Fruit fly (Drosophila melanogaster) whole organism, embryonic: ENCODE data around the gene Ugt37A2.

Experiments used
- Blimp-1 ChIP-seq: fragments of 200-800 bp; sonication (Bioruptor generic); optimal IDR thresholded peaks from 3 replicates; lab custom pipeline; 2018; ENCODE audit warnings: missing biosample characterization, missing genetic modification characterization, mild to moderate bottlenecking, moderate library complexity, missing genetic modification reagents
- CG10979 ChIP-seq: fragments of 200-800 bp; sonication (Bioruptor generic); optimal IDR thresholded peaks from 2 replicates; lab custom pipeline; 2018; ENCODE audit warnings: missing biosample characterization, mild to moderate bottlenecking, missing genetic modification characterization, moderate library complexity
- CG11093 ChIP-seq: fragments of 200-800 bp; sonication (Bioruptor generic); IDR thresholded peaks from 3 replicates; pipeline ENCODE4 v1.3.6; 2022; ENCODE audit warnings: missing biosample characterization, missing genetic modification characterization
- CG12236 ChIP-seq: fragments of 200-800 bp; sonication (Bioruptor generic); optimal IDR thresholded peaks from 2 replicates; lab custom pipeline; 2016; ENCODE audit warnings: missing biosample characterization, missing genetic modification characterization
- CG15514 ChIP-seq: fragments of 200-800 bp; sonication (Bioruptor generic); optimal IDR thresholded peaks from 3 replicates; lab custom pipeline; 2017; ENCODE audit warnings: missing biosample characterization, missing genetic modification characterization, mild to moderate bottlenecking, moderate library complexity, missing genetic modification reagents
- CG1602 ChIP-seq: fragments of 200-800 bp; sonication (Bioruptor generic); optimal IDR thresholded peaks from 3 replicates; lab custom pipeline; 2016; ENCODE audit warnings: missing biosample characterization, missing genetic modification characterization
- CG17359 ChIP-seq: fragments of 200-800 bp; sonication (Bioruptor generic); optimal IDR thresholded peaks from 3 replicates; lab custom pipeline; 2018; ENCODE audit warnings: missing biosample characterization, mild to moderate bottlenecking, missing genetic modification characterization, moderate library complexity
- CG1792 ChIP-seq: fragments of 200-800 bp; sonication (Bioruptor generic); optimal IDR thresholded peaks from 2 replicates; lab custom pipeline; 2016; ENCODE audit warnings: missing biosample characterization, missing genetic modification characterization
- CG2712 ChIP-seq: fragments of 200-800 bp; optimal IDR thresholded peaks from 3 replicates; lab custom pipeline; 2019; ENCODE audit warnings: missing biosample characterization, mild to moderate bottlenecking, missing genetic modification characterization, moderate library complexity
- CG32772 ChIP-seq: fragments of 200-800 bp; sonication (Bioruptor generic); IDR thresholded peaks from 2 replicates; pipeline ENCODE4 v1.3.6; 2022; ENCODE audit warnings: missing biosample characterization, missing genetic modification characterization
- CG34422 ChIP-seq: fragments of 200-800 bp; sonication (Bioruptor generic); IDR thresholded peaks from 3 replicates; pipeline ENCODE4 v1.3.6; 2022; ENCODE audit warnings: missing biosample characterization, missing genetic modification characterization
- CG4730 ChIP-seq: fragments of 200-800 bp; sonication (Bioruptor generic); IDR thresholded peaks from 2 replicates; pipeline ENCODE4 v1.3.6; 2022; ENCODE audit warnings: missing biosample characterization, missing genetic modification characterization
- CG6272 ChIP-seq: fragments of 200-800 bp; sonication (Bioruptor generic); IDR thresholded peaks from 2 replicates; pipeline ENCODE4 v1.3.6; 2022; ENCODE audit warnings: missing biosample characterization, missing genetic modification characterization
- CG6791 ChIP-seq: fragments of 200-800 bp; sonication (Bioruptor generic); IDR thresholded peaks from 3 replicates; pipeline ENCODE4 v1.3.6; 2022; ENCODE audit warnings: missing biosample characterization, missing genetic modification characterization; ENCODE audit not compliant: partially characterized antibody
- CG8290 ChIP-seq, 3 experiments: fragments of 200-800 bp; sonication (Bioruptor generic); optimal IDR thresholded peaks; 2 replicates each; lab custom pipeline; 2016 to 2019; ENCODE audit warnings: missing biosample characterization in 3 of 3, missing genetic modification characterization in 3 of 3, mild to moderate bottlenecking in 2 of 3, moderate library complexity in 1 of 3
- CG8924 ChIP-seq: fragments of 200-800 bp; optimal IDR thresholded peaks from 3 replicates; lab custom pipeline; 2019; ENCODE audit warnings: missing biosample characterization, mild to moderate bottlenecking, missing genetic modification characterization, moderate library complexity
- CHES-1-like ChIP-seq: fragments of 200-800 bp; sonication (Bioruptor generic); optimal IDR thresholded peaks from 2 replicates; lab custom pipeline; 2016; ENCODE audit warnings: missing biosample characterization, missing genetic modification characterization
- Camta ChIP-seq: fragments of 200-800 bp; sonication (Bioruptor generic); optimal IDR thresholded peaks from 2 replicates; lab custom pipeline; 2016; ENCODE audit warnings: missing biosample characterization, missing genetic modification characterization
- CkIIα-i1 ChIP-seq: fragments of 200-800 bp; sonication (Bioruptor generic); IDR thresholded peaks from 2 replicates; pipeline ENCODE4 v1.3.6; 2022; ENCODE audit warnings: missing biosample characterization, missing genetic modification characterization
- CoRest ChIP-seq: fragments of 200-800 bp; sonication (Bioruptor generic); optimal IDR thresholded peaks from 3 replicates; lab custom pipeline; 2018; ENCODE audit warnings: missing biosample characterization, mild to moderate bottlenecking, missing genetic modification characterization, moderate library complexity
- D ChIP-seq, 2 experiments: fragments of 200-800 bp in 1 of 2; fragments of >200 bp in 1 of 2; sonication (Bioruptor generic) in 1 of 2; optimal IDR thresholded peaks; 2 replicates in 1 of 2; 3 replicates in 1 of 2; lab custom pipeline; 2017; ENCODE audit warnings: mild to moderate bottlenecking in 1 of 2, missing biosample characterization in 1 of 2, missing genetic modification characterization in 1 of 2, missing genetic modification reagents in 1 of 2
- Doc2 ChIP-seq: fragments of 200-800 bp; sonication (Bioruptor generic); IDR thresholded peaks from 2 replicates; pipeline ENCODE4 v1.3.6; 2022; ENCODE audit warnings: missing biosample characterization, missing genetic modification characterization
- Eip74EF ChIP-seq, 2 experiments: fragments of 200-800 bp in 1 of 2; fragments of >200 bp in 1 of 2; sonication (Bioruptor generic) in 1 of 2; optimal IDR thresholded peaks; 2 replicates each; lab custom pipeline; 2017 to 2019; ENCODE audit warnings: missing biosample characterization in 2 of 2, missing genetic modification characterization in 2 of 2, mild to moderate bottlenecking in 1 of 2, moderate library complexity in 1 of 2
- Fer1 ChIP-seq: fragments of 200-800 bp; sonication (Bioruptor generic); optimal IDR thresholded peaks from 2 replicates; lab custom pipeline; 2017; ENCODE audit warnings: missing biosample characterization, mild to moderate bottlenecking, missing genetic modification characterization
- GATAe ChIP-seq: fragments of 200-800 bp; sonication (Bioruptor generic); conservative IDR thresholded peaks from 2 replicates; pipeline ENCODE4 v1.3.6; 2022; ENCODE audit warnings: missing biosample characterization, missing genetic modification characterization
- H15 ChIP-seq: fragments of 200-800 bp; sonication (Bioruptor generic); IDR thresholded peaks from 3 replicates; pipeline ENCODE4 v1.3.6; 2022; ENCODE audit warnings: missing biosample characterization, missing genetic modification characterization
- Hmr ChIP-seq: fragments of 200-800 bp; sonication (Bioruptor generic); optimal IDR thresholded peaks from 3 replicates; lab custom pipeline; 2017; ENCODE audit warnings: mild to moderate bottlenecking, missing biosample characterization, missing genetic modification reagents, missing genetic modification characterization
- Kr ChIP-seq: fragments of 200-800 bp; sonication (Bioruptor generic); optimal IDR thresholded peaks from 2 replicates; lab custom pipeline; 2017; ENCODE audit warnings: missing biosample characterization, mild to moderate bottlenecking, missing genetic modification characterization
- Nf-YB ChIP-seq: fragments of 200-800 bp; sonication (Bioruptor generic); optimal IDR thresholded peaks from 3 replicates; lab custom pipeline; 2019; ENCODE audit warnings: missing biosample characterization, mild to moderate bottlenecking, missing genetic modification characterization, moderate library complexity
- NfI ChIP-seq: fragments of 200-800 bp; sonication (Bioruptor generic); optimal IDR thresholded peaks from 3 replicates; lab custom pipeline; 2018; ENCODE audit warnings: missing biosample characterization, mild to moderate bottlenecking, missing genetic modification characterization, moderate library complexity
- Sin3A ChIP-seq: fragments of >200 bp; optimal IDR thresholded peaks from 2 replicates; lab custom pipeline; 2018
- Usf ChIP-seq: fragments of 200-800 bp; sonication (Bioruptor generic); optimal IDR thresholded peaks from 2 replicates; lab custom pipeline; 2017; ENCODE audit warnings: missing genotype, missing biosample characterization, missing genetic modification characterization
- Vsx1 ChIP-seq: fragments of 200-800 bp; sonication (Bioruptor generic); optimal IDR thresholded peaks from 2 replicates; lab custom pipeline; 2017; ENCODE audit warnings: missing biosample characterization, mild to moderate bottlenecking, missing genetic modification characterization, missing genetic modification reagents
- ab ChIP-seq: fragments of 200-800 bp; sonication (Bioruptor generic); optimal IDR thresholded peaks from 2 replicates; lab custom pipeline; 2016; ENCODE audit warnings: missing biosample characterization, missing genetic modification characterization
- aop ChIP-seq: fragments of 200-800 bp; sonication (Bioruptor generic); IDR thresholded peaks from 2 replicates; pipeline ENCODE4 v1.3.6; 2022; ENCODE audit warnings: missing biosample characterization, missing genetic modification characterization
- bbx ChIP-seq: fragments of 200-800 bp; sonication (Bioruptor generic); IDR thresholded peaks from 2 replicates; pipeline ENCODE4 v1.3.6; 2022; ENCODE audit warnings: missing biosample characterization, missing genetic modification characterization; ENCODE audit not compliant: partially characterized antibody
- bcd ChIP-seq: fragments of 200-800 bp; sonication (Bioruptor generic); optimal IDR thresholded peaks from 2 replicates; lab custom pipeline; 2017; ENCODE audit warnings: missing biosample characterization, mild to moderate bottlenecking, missing genetic modification characterization
- chif ChIP-seq, 2 experiments: fragments of 200-800 bp; sonication (Bioruptor generic); optimal IDR thresholded peaks; 3 replicates each; lab custom pipeline; 2016; ENCODE audit warnings: missing biosample characterization in 2 of 2, missing genetic modification characterization in 2 of 2
- chm ChIP-seq: fragments of 200-800 bp; sonication (Bioruptor generic); IDR thresholded peaks from 2 replicates; pipeline ENCODE4 v1.3.6; 2022; ENCODE audit warnings: missing biosample characterization, missing genetic modification characterization
- corto ChIP-seq: fragments of 200-800 bp; sonication (Bioruptor generic); optimal IDR thresholded peaks from 2 replicates; lab custom pipeline; 2016; ENCODE audit warnings: missing biosample characterization, mild to moderate bottlenecking, missing genetic modification characterization, moderate library complexity
- dmrt11E ChIP-seq: fragments of 200-800 bp; sonication (Bioruptor generic); optimal IDR thresholded peaks from 3 replicates; lab custom pipeline; 2018; ENCODE audit warnings: missing biosample characterization, mild to moderate bottlenecking, missing genetic modification characterization, moderate library complexity
- ems ChIP-seq: fragments of 200-800 bp; sonication (Bioruptor generic); optimal IDR thresholded peaks from 3 replicates; lab custom pipeline; 2016; ENCODE audit warnings: missing biosample characterization, missing genetic modification characterization
- ftz-f1 ChIP-seq: fragments of 200-800 bp; sonication (Bioruptor generic); optimal IDR thresholded peaks from 2 replicates; lab custom pipeline; 2016; ENCODE audit warnings: missing biosample characterization, missing genetic modification characterization
- insv ChIP-seq, 2 experiments: fragments of 200-800 bp; sonication (Bioruptor generic); optimal IDR thresholded peaks; 3 replicates each; lab custom pipeline; 2016 to 2018; ENCODE audit warnings: missing biosample characterization in 2 of 2, missing genetic modification characterization in 2 of 2
- pfk ChIP-seq: fragments of 200-800 bp; sonication (Bioruptor generic); optimal IDR thresholded peaks from 2 replicates; lab custom pipeline; 2018; ENCODE audit warnings: missing biosample characterization, mild to moderate bottlenecking, missing genetic modification characterization, moderate library complexity
- seq ChIP-seq: fragments of 200-800 bp; sonication (Bioruptor generic); IDR thresholded peaks from 2 replicates; pipeline ENCODE4 v1.3.6; 2022; ENCODE audit warnings: missing biosample characterization, missing genetic modification characterization
- slou ChIP-seq: fragments of 200-800 bp; sonication (Bioruptor generic); optimal IDR thresholded peaks from 3 replicates; lab custom pipeline; 2016; ENCODE audit warnings: missing biosample characterization, missing genetic modification characterization
- tna ChIP-seq: fragments of 200-800 bp; sonication (Bioruptor generic); IDR thresholded peaks from 2 replicates; pipeline ENCODE4 v1.3.6; 2022; ENCODE audit warnings: missing biosample characterization, missing genetic modification characterization; ENCODE audit not compliant: partially characterized antibody
- trh ChIP-seq: fragments of 200-800 bp; sonication (Bioruptor generic); optimal IDR thresholded peaks from 2 replicates; lab custom pipeline; 2016; ENCODE audit warnings: missing biosample characterization, missing genetic modification characterization
- ttk ChIP-seq: fragments of 200-800 bp; sonication (Bioruptor generic); IDR thresholded peaks from 2 replicates; pipeline ENCODE4 v2.1.2; 2022; ENCODE audit warnings: missing biosample characterization, missing genetic modification characterization

Gene Ugt37A2

dm6 chr3R:12697571-12698039, 41.8 kb upstream of the Ugt37A2 start (continued):
- TF ChIP-seq CG32772 (GFP tag; lab: Robert Waterston, UW) (no peak), ttk (GFP tag; lab: Robert Waterston, UW) (no peak), bcd (GFP tag; lab: Kevin White, UChicago) (no peak), D (optimal IDR thresholded peaks at IDR 0.05; lab: Kevin White, UChicago) (no peak), D (GFP tag; optimal IDR thresholded peaks at IDR 0.05; lab: Kevin White, UChicago) (no peak), corto (GFP tag; lab: Kevin White, UChicago) (no peak), NfI (GFP tag; lab: Kevin White, UChicago) (no peak), chm (GFP tag; lab: Robert Waterston, UW) (peak; percentile 21; the same call in 1 of the 2 replicates), Vsx1 (GFP tag; lab: Kevin White, UChicago) (no peak), seq (GFP tag; lab: Robert Waterston, UW) (no peak), CG8924 (tag; lab: Kevin White, UChicago) (no peak), CG15514 (GFP tag; lab: Kevin White, UChicago) (peak; percentile 37), Blimp-1 (no peak), bbx (GFP tag; lab: Robert Waterston, UW) (peak; percentile 43; the same call in 1 of the 2 replicates), ftz-f1 (no peak), CG1792 (GFP tag; lab: Kevin White, UChicago) (no peak), tna (GFP tag; lab: Robert Waterston, UW) (no peak), Sin3A (lab: Kevin White, UChicago) (peak; percentile 94), CG10979 (tag; lab: Kevin White, UChicago) (peak; percentile 28), Hmr (GFP tag; lab: Kevin White, UChicago) (peak; percentile 6), CG34422 (GFP tag; lab: Robert Waterston, UW) (no peak), GATAe (GFP tag; lab: Robert Waterston, UW) (no peak), CG8290 (GFP tag; optimal IDR thresholded peaks at IDR 0.05; lab: Kevin White, UChicago) (no peak), CG8290 (tag; optimal IDR thresholded peaks at IDR 0.05; lab: Kevin White, UChicago) (no peak), Eip74EF (GFP tag; optimal IDR thresholded peaks at IDR 0.05; lab: Kevin White, UChicago) (no peak), CG2712 (peak; percentile 30), chif (GFP tag; optimal IDR thresholded peaks at IDR 0.05; lab: Kevin White, UChicago) (no peak), aop (no peak), pfk (GFP tag; lab: Kevin White, UChicago) (no peak), CG1602 (no peak), CG6272 (GFP tag; lab: Robert Waterston, UW) (no peak), Doc2 (GFP tag; lab: Robert Waterston, UW) (no peak), ems (GFP tag; lab: Kevin White, UChicago) (no peak), Kr (GFP tag; lab: Kevin White, UChicago) (no peak), insv (GFP tag; optimal IDR thresholded peaks at IDR 0.05; lab: Kevin White, UChicago) (no peak), CkIIα-i1 (GFP tag; lab: Robert Waterston, UW) (no peak), ab (GFP tag; lab: Kevin White, UChicago) (no peak), CG4730 (GFP tag; lab: Robert Waterston, UW) (no peak), slou (GFP tag; lab: Kevin White, UChicago) (no peak), trh (GFP tag; lab: Kevin White, UChicago) (no peak), H15 (no peak), CG6791 (GFP tag; lab: Robert Waterston, UW) (peak; percentile 63; the same call in 2 of the 3 replicates), dmrt11E (tag; lab: Kevin White, UChicago) (no peak), Fer1 (GFP tag; lab: Kevin White, UChicago) (peak; percentile 47), Camta (no peak), CHES-1-like (GFP tag; lab: Kevin White, UChicago) (no peak), Nf-YB (GFP tag; lab: Kevin White, UChicago) (no peak), Usf (no peak), CoRest (peak; percentile 24), CG17359 (tag; lab: Kevin White, UChicago) (no peak), CG11093 (GFP tag; lab: Robert Waterston, UW) (no peak), CG12236 (GFP tag; lab: Kevin White, UChicago) (no peak)
